Worm (Caenorhabditis elegans): ENCODE measurements around the gene ZC204.13.

The ZC204.13 gene

DNA sequence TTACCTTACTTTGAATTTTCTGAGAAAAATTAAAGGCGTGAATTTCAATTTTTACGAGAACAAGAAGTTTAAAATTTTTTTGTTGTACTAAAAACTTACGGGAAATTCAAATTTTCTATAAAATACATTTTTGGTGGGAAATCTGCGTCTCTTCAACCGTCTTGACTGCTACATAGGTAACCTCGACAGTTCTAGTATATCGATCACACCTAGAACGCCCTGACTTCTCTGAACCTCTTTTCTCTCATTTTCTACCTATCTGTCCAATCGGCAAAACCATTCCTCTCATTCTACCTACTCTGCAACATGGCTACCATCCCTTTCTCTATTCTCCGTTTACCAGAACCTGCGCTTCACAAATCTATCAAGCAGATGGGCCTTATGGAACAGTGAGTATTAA lies 23.0 kb upstream of the ZC204.13 start, which contains the start of gene fbxb-25:
Gene fbxb-25, plus strand, starts transcription at position 301 of the 400 bp plus-strand sequence.
- TF ChIP-seq drap-1 (GFP tag; optimal IDR thresholded peaks at IDR 0.05) = no peak
- TF ChIP-seq nhr-237 (tag; optimal IDR thresholded peaks at IDR 0.05) = no peak
- TF ChIP-seq lin-13 (tag; optimal IDR thresholded peaks at IDR 0.05) = no peak

DNA sequence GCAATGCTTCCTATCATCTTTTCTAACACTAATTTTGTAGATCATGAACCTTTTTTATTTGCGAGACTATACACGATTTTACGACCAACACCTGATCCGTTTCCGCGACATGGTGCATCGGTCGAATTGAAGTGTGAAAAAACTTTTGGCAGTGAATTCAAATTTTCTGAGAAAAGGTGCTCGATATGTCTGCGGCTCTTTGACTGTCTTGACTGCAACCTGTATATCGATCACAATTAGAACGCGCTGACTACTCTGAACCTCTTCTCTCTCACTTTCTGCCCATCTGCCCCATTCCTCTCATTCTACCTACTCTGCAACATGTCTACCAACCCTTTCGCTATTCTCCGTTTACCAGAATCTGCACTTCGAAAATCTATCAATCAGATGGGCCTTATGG lies 21.4 kb upstream of the ZC204.13 start, which contains the start of gene fbxb-26:
Gene fbxb-26, plus strand, starts transcription at position 301 of the 400 bp plus-strand sequence.
- TF ChIP-seq unc-62 (GFP tag; optimal IDR thresholded peaks at IDR 0.05) (no peak), nhr-2 (tag; optimal IDR thresholded peaks at IDR 0.05) (no peak), blmp-1 (tag; optimal IDR thresholded peaks at IDR 0.05) (no peak), mls-2 (tag; optimal IDR thresholded peaks at IDR 0.05) (no peak), ham-2 (GFP tag; optimal IDR thresholded peaks at IDR 0.05) (no peak), pha-4 (tag; optimal IDR thresholded peaks at IDR 0.05) (no peak), snpc-4 (tag; optimal IDR thresholded peaks at IDR 0.05) (no peak), sptf-1 (tag; optimal IDR thresholded peaks at IDR 0.05) (no peak), M03D4.4 (tag; optimal IDR thresholded peaks at IDR 0.05) (no peak), lin-32 (GFP tag; optimal IDR thresholded peaks at IDR 0.05) (no peak), unc-39 (tag; optimal IDR thresholded peaks at IDR 0.05) (no peak), cnd-1 (tag; optimal IDR thresholded peaks at IDR 0.05) (no peak), bed-3 (GFP tag; optimal IDR thresholded peaks at IDR 0.05) (no peak), mab-5 (tag; optimal IDR thresholded peaks at IDR 0.05) (no peak), nhr-12 (tag; optimal IDR thresholded peaks at IDR 0.05) (no peak)

DNA sequence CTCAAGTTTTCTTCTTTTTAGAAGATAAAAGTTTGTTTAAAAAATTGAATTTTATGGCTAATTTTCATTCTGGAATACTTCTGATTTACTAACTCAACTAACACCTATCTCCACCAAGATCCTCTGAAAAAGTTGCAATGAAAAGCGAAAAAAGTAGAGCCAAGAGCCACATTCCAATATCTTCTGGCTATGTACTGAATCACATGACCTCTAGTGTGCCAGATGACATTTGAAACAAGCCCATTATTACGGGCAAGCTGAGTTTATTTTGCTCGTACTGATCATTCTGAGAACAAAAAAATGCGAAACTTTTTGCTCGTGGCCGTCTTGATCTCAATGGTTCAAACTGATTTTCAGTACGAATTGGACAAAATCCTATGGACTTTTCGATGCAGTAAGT lies 18.3 kb upstream of the ZC204.13 start, which contains the start of gene irld-36:
Gene irld-36, plus strand, starts transcription at position 301 of the 400 bp plus-strand sequence.
- TF ChIP-seq pha-4 (tag; optimal IDR thresholded peaks at IDR 0.05) (no peak), ceh-83 (GFP tag; optimal IDR thresholded peaks at IDR 0.05) (no peak), blmp-1 (tag; optimal IDR thresholded peaks at IDR 0.05) (no peak), ham-2 (GFP tag; optimal IDR thresholded peaks at IDR 0.05) (no peak), flh-1 (GFP tag; optimal IDR thresholded peaks at IDR 0.05) (no peak), sem-2 (GFP tag; optimal IDR thresholded peaks at IDR 0.05) (no peak)

DNA sequence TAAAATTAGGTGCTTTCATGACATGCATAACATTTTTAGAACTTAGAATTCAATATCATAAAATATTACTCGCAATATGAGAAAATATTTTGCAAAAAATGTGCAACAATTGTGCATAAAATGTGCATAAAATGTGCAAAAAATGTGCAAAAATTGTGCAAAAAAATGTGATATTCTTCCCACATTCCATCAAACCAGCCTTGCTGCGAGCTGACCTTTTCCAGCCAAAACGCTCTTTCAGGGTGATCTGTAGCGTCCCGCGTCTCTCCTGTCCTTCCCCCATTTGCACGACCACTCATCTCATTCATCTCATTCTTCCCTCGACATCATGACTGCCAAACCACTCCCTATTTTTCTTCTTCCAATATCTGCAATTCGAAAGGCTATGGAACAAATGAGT lies 15.3 kb upstream of the ZC204.13 start, which contains the start of gene fbxb-17:
Gene fbxb-17, plus strand, starts transcription at position 301 of the 400 bp plus-strand sequence.
- TF ChIP-seq bed-3 (GFP tag; optimal IDR thresholded peaks at IDR 0.05) (no peak), cnd-1 (tag; optimal IDR thresholded peaks at IDR 0.05) (no peak), M03D4.4 (tag; optimal IDR thresholded peaks at IDR 0.05) (no peak), unc-120 (tag; optimal IDR thresholded peaks at IDR 0.05; ENCODE audit: poor library complexity, severe bottlenecking) (no peak), lin-32 (GFP tag; optimal IDR thresholded peaks at IDR 0.05) (no peak), ceh-43 (GFP tag; optimal IDR thresholded peaks at IDR 0.05) (no peak), zip-8 (tag; optimal IDR thresholded peaks at IDR 0.05) (no peak), sptf-1 (tag; optimal IDR thresholded peaks at IDR 0.05) (no peak), drap-1 (GFP tag; optimal IDR thresholded peaks at IDR 0.05) (no peak), sem-2 (GFP tag; optimal IDR thresholded peaks at IDR 0.05) (no peak), ham-2 (GFP tag; optimal IDR thresholded peaks at IDR 0.05) (no peak)

DNA sequence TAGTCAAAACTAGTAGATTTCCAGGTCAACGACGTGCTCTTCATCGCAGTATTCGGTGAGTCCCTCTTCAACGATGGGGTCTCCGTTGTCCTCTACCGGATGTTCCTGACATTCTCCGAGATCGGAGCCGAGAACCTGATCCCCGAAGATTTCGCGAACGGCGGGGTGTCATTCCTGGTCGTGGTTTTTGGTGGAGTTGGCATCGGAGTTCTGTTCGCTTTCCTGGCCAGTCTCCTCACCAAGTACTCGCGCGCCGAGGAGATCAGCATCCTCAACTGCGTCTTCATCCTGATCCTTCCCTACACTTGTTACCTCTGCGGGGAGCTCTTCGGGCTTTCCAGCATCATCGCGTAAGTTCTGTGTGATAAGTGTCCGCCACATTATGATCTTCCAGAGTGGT lies 11.9 kb upstream of the ZC204.13 start:
- TF ChIP-seq ztf-11 (tag; optimal IDR thresholded peaks at IDR 0.05) (no peak), ceh-39 (tag; optimal IDR thresholded peaks at IDR 0.05) (no peak), M03D4.4 (tag; optimal IDR thresholded peaks at IDR 0.05) (no peak), nhr-76 (tag; optimal IDR thresholded peaks at IDR 0.05) (no peak), nhr-2 (tag; optimal IDR thresholded peaks at IDR 0.05) (no peak), bed-3 (GFP tag; optimal IDR thresholded peaks at IDR 0.05) (no peak)

DNA sequence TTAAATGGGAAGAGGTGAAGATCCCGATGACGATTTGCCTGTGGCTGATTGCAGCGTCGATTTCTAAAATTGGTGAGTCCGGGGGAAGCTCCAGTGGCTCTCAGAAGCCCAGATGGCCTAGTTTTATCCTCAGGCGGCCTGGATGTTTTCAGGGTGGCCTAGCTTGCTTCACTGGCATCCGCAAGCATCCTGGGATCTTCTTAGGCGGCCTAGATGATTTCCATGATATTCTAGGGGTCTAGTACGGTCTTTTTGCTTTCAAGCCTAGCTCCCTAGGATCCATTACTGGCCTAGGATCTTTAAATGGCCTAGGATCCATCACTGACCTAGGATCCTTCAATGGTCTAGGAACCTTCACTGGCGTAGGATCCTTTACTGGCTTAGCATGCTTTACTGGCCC lies 10.2 kb upstream of the ZC204.13 start:
- no peak for TF ChIP-seq cnd-1 (tag; optimal IDR thresholded peaks at IDR 0.05)
- no peak for TF ChIP-seq drap-1 (GFP tag; optimal IDR thresholded peaks at IDR 0.05)
- no peak for TF ChIP-seq mls-2 (tag; optimal IDR thresholded peaks at IDR 0.05)
- no peak for TF ChIP-seq elt-3 (tag; optimal IDR thresholded peaks at IDR 0.05)
- TF ChIP-seq pha-4 (tag; optimal IDR thresholded peaks at IDR 0.05) = no peak
- no peak for TF ChIP-seq snpc-4 (tag; optimal IDR thresholded peaks at IDR 0.05)
- TF ChIP-seq mab-5 (tag; optimal IDR thresholded peaks at IDR 0.05) = no peak
- no peak for TF ChIP-seq unc-62 (GFP tag; optimal IDR thresholded peaks at IDR 0.05)
- TF ChIP-seq ces-1 (GFP tag; optimal IDR thresholded peaks at IDR 0.05) = no peak
- no peak for TF ChIP-seq flh-1 (GFP tag; optimal IDR thresholded peaks at IDR 0.05)
- TF ChIP-seq ztf-11 (tag; optimal IDR thresholded peaks at IDR 0.05) = no peak
- no peak for TF ChIP-seq tbx-8 (GFP tag; optimal IDR thresholded peaks at IDR 0.05)
- TF ChIP-seq ceh-83 (GFP tag; optimal IDR thresholded peaks at IDR 0.05) = no peak
- no peak for TF ChIP-seq ceh-39 (tag; optimal IDR thresholded peaks at IDR 0.05)
- TF ChIP-seq mep-1 (tag; optimal IDR thresholded peaks at IDR 0.05) = no peak
- no peak for TF ChIP-seq unc-39 (tag; optimal IDR thresholded peaks at IDR 0.05)
- no peak for TF ChIP-seq ham-2 (GFP tag; optimal IDR thresholded peaks at IDR 0.05)

Measured in whole organism, mixed stage, embryonic.